Fruit fly (Drosophila melanogaster) whole organism, embryonic: ENCODE measurements around the gene Smug.

Experiments
- ATbp ChIP-seq: fragments of 200-800 bp; sonication (Bioruptor generic); optimal IDR thresholded peaks from 2 replicates; lab custom pipeline; 2017; ENCODE audit warnings: missing biosample characterization, mild to moderate bottlenecking, missing genetic modification characterization, missing genetic modification reagents
- Antp ChIP-seq: fragments of 200-800 bp; sonication (Bioruptor generic); optimal IDR thresholded peaks from 3 replicates; lab custom pipeline; 2016; ENCODE audit warnings: missing biosample characterization, missing genetic modification characterization
- BEAF-32 ChIP-seq: fragments of 200-800 bp; sonication (Bioruptor generic); optimal IDR thresholded peaks from 3 replicates; lab custom pipeline; 2017; ENCODE audit warnings: missing biosample characterization, missing genetic modification characterization, mild to moderate bottlenecking, moderate library complexity, missing genetic modification reagents
- CG10543 ChIP-seq: fragments of 200-800 bp; sonication (Bioruptor generic); optimal IDR thresholded peaks from 3 replicates; lab custom pipeline; 2017; ENCODE audit warnings: missing biosample characterization, mild to moderate bottlenecking, missing genetic modification characterization, moderate library complexity
- CG11504 ChIP-seq: fragments of 200-800 bp; sonication (Bioruptor generic); optimal IDR thresholded peaks from 3 replicates; lab custom pipeline; 2019; ENCODE audit warnings: missing biosample characterization, mild to moderate bottlenecking, missing genetic modification characterization, moderate library complexity
- CG11560 ChIP-seq: fragments of 200-800 bp; sonication (Bioruptor generic); IDR thresholded peaks from 3 replicates; pipeline ENCODE4 v1.3.6; 2022; ENCODE audit warnings: missing biosample characterization, missing genetic modification characterization
- CG13123 ChIP-seq: fragments of 200-800 bp; sonication (Bioruptor generic); optimal IDR thresholded peaks from 2 replicates; lab custom pipeline; 2016; ENCODE audit warnings: missing biosample characterization, missing genetic modification characterization
- CG15479 ChIP-seq: fragments of 200-800 bp; sonication (Bioruptor generic); optimal IDR thresholded peaks from 3 replicates; lab custom pipeline; 2019; ENCODE audit warnings: missing biosample characterization, mild to moderate bottlenecking, missing genetic modification characterization, moderate library complexity
- CG1602 ChIP-seq: fragments of 200-800 bp; sonication (Bioruptor generic); optimal IDR thresholded peaks from 3 replicates; lab custom pipeline; 2016; ENCODE audit warnings: missing biosample characterization, missing genetic modification characterization
- CG16863 ChIP-seq: fragments of 200-800 bp; sonication (Bioruptor generic); optimal IDR thresholded peaks from 3 replicates; lab custom pipeline; 2016; ENCODE audit warnings: missing biosample characterization, missing genetic modification characterization
- CG1792 ChIP-seq: fragments of 200-800 bp; sonication (Bioruptor generic); optimal IDR thresholded peaks from 2 replicates; lab custom pipeline; 2016; ENCODE audit warnings: missing biosample characterization, missing genetic modification characterization
- CG18619 ChIP-seq: fragments of 200-800 bp; sonication (Bioruptor generic); optimal IDR thresholded peaks from 3 replicates; lab custom pipeline; 2017; ENCODE audit warnings: missing biosample characterization, mild to moderate bottlenecking, missing genetic modification characterization
- CG3281 ChIP-seq: fragments of 200-800 bp; sonication (Bioruptor generic); optimal IDR thresholded peaks from 3 replicates; lab custom pipeline; 2017; ENCODE audit warnings: missing biosample characterization, mild to moderate bottlenecking, missing genetic modification characterization
- CG3838 ChIP-seq: fragments of 200-800 bp; sonication (Bioruptor generic); optimal IDR thresholded peaks from 3 replicates; lab custom pipeline; 2016; ENCODE audit warnings: missing biosample characterization, missing genetic modification characterization
- CG3995 ChIP-seq: fragments of 200-800 bp; sonication (Bioruptor generic); optimal IDR thresholded peaks from 3 replicates; lab custom pipeline; 2016; ENCODE audit warnings: missing biosample characterization, missing genetic modification characterization
- CG4424 ChIP-seq: fragments of 200-800 bp; sonication (Bioruptor generic); optimal IDR thresholded peaks from 3 replicates; lab custom pipeline; 2016; ENCODE audit warnings: missing biosample characterization, missing genetic modification characterization
- CG6654 ChIP-seq: fragments of 200-800 bp; sonication (Bioruptor generic); optimal IDR thresholded peaks from 2 replicates; lab custom pipeline; 2017; ENCODE audit warnings: missing biosample characterization, mild to moderate bottlenecking, missing genetic modification characterization
- CG8924 ChIP-seq: fragments of 200-800 bp; optimal IDR thresholded peaks from 3 replicates; lab custom pipeline; 2019; ENCODE audit warnings: missing biosample characterization, mild to moderate bottlenecking, missing genetic modification characterization, moderate library complexity
- CG9437 ChIP-seq: fragments of 200-800 bp; sonication (Bioruptor generic); optimal IDR thresholded peaks from 2 replicates; lab custom pipeline; 2018; ENCODE audit warnings: missing biosample characterization, mild to moderate bottlenecking, missing genetic modification characterization
- Drgx ChIP-seq: fragments of 200-800 bp; sonication (Bioruptor generic); IDR thresholded peaks from 2 replicates; pipeline ENCODE4 v1.3.6; 2022; ENCODE audit warnings: missing biosample characterization, missing genetic modification characterization
- Fer1 ChIP-seq: fragments of 200-800 bp; sonication (Bioruptor generic); optimal IDR thresholded peaks from 2 replicates; lab custom pipeline; 2017; ENCODE audit warnings: missing biosample characterization, mild to moderate bottlenecking, missing genetic modification characterization
- Fer2 ChIP-seq: fragments of 200-800 bp; sonication (Bioruptor generic); optimal IDR thresholded peaks from 2 replicates; lab custom pipeline; 2018; ENCODE audit warnings: missing biosample characterization, mild to moderate bottlenecking, missing genetic modification characterization, moderate library complexity
- HLH3B ChIP-seq: fragments of 200-800 bp; sonication (Bioruptor generic); IDR thresholded peaks from 2 replicates; pipeline ENCODE4 v1.3.6; 2022; ENCODE audit warnings: missing biosample characterization, missing genetic modification characterization
- Hr78 ChIP-seq, 2 experiments: fragments of 200-800 bp in 1 of 2; fragments of >200 bp in 1 of 2; sonication (Bioruptor generic) in 1 of 2; optimal IDR thresholded peaks; 2 replicates each; lab custom pipeline; 2017 to 2019; ENCODE audit warnings: missing biosample characterization in 2 of 2, missing genetic modification characterization in 2 of 2, mild to moderate bottlenecking in 1 of 2, moderate library complexity in 1 of 2
- Nf-YA ChIP-seq: fragments of 200-800 bp; sonication (Bioruptor generic); IDR thresholded peaks from 2 replicates; pipeline ENCODE4 v1.3.6; 2022; ENCODE audit warnings: missing biosample characterization, missing genetic modification characterization
- Oli ChIP-seq: fragments of 200-800 bp; sonication (Bioruptor generic); optimal IDR thresholded peaks from 2 replicates; lab custom pipeline; 2018; ENCODE audit warnings: missing biosample characterization, mild to moderate bottlenecking, missing genetic modification characterization, moderate library complexity
- Ravus ChIP-seq: fragments of 200-800 bp; sonication (Bioruptor generic); IDR thresholded peaks from 2 replicates; pipeline ENCODE4 v1.3.6; 2022; ENCODE audit warnings: missing biosample characterization, missing genetic modification characterization
- Side ChIP-seq: fragments of 200-800 bp; sonication (Bioruptor generic); optimal IDR thresholded peaks from 2 replicates; lab custom pipeline; 2016; ENCODE audit warnings: missing biosample characterization, missing genetic modification characterization
- Sox100B ChIP-seq: fragments of 200-800 bp; sonication (Bioruptor generic); optimal IDR thresholded peaks from 3 replicates; lab custom pipeline; 2018; ENCODE audit warnings: missing biosample characterization, mild to moderate bottlenecking, missing genetic modification characterization
- Spps ChIP-seq: fragments of 200-800 bp; sonication (Bioruptor generic); optimal IDR thresholded peaks from 2 replicates; lab custom pipeline; 2018; ENCODE audit warnings: missing biosample characterization, mild to moderate bottlenecking, missing genetic modification characterization
- Xrp1 ChIP-seq: fragments of 200-800 bp; sonication (Bioruptor generic); IDR thresholded peaks from 2 replicates; pipeline ENCODE4 v1.3.6; 2022; ENCODE audit warnings: missing biosample characterization, missing genetic modification characterization
- ase ChIP-seq: fragments of 200-800 bp; sonication (Bioruptor generic); IDR thresholded peaks from 3 replicates; pipeline ENCODE4 v1.3.6; 2022; ENCODE audit warnings: missing biosample characterization, missing genetic modification characterization
- az2 ChIP-seq: fragments of 200-800 bp; sonication (Bioruptor generic); optimal IDR thresholded peaks from 3 replicates; lab custom pipeline; 2016; ENCODE audit warnings: missing biosample characterization, missing genetic modification characterization
- bigmax ChIP-seq: fragments of 200-800 bp; sonication (Bioruptor generic); optimal IDR thresholded peaks from 2 replicates; lab custom pipeline; 2018; ENCODE audit warnings: missing biosample characterization, mild to moderate bottlenecking, missing genetic modification characterization
- bsh ChIP-seq, 2 experiments: fragments of 200-800 bp; sonication (Bioruptor generic); optimal IDR thresholded peaks; 2 replicates each; lab custom pipeline; 2017 to 2018; ENCODE audit warnings: mild to moderate bottlenecking in 2 of 2, missing biosample characterization in 2 of 2, missing genetic modification characterization in 2 of 2, moderate library complexity in 1 of 2
- eve ChIP-seq, 2 experiments: fragments of >200 bp; optimal IDR thresholded peaks; 2 replicates each; lab custom pipeline; 2017; ENCODE audit warnings: missing biosample characterization in 2 of 2, missing genetic modification characterization in 2 of 2
- gcm ChIP-seq: fragments of 200-800 bp; sonication (Bioruptor generic); optimal IDR thresholded peaks from 2 replicates; lab custom pipeline; 2019; ENCODE audit warnings: missing biosample characterization, mild to moderate bottlenecking, missing genetic modification characterization, moderate library complexity
- gem ChIP-seq: fragments of 200-800 bp; sonication (Bioruptor generic); optimal IDR thresholded peaks from 2 replicates; lab custom pipeline; 2019; ENCODE audit warnings: missing biosample characterization, mild to moderate bottlenecking, missing genetic modification characterization, moderate library complexity
- grn ChIP-seq: fragments of 200-800 bp; sonication (Bioruptor generic); optimal IDR thresholded peaks from 3 replicates; lab custom pipeline; 2017; ENCODE audit warnings: missing biosample characterization, missing genetic modification characterization
- gsb-n ChIP-seq: fragments of 200-800 bp; sonication (Bioruptor generic); optimal IDR thresholded peaks from 3 replicates; lab custom pipeline; 2018; ENCODE audit warnings: missing biosample characterization, mild to moderate bottlenecking, missing genetic modification characterization
- her ChIP-seq: fragments of 200-800 bp; sonication (Bioruptor generic); optimal IDR thresholded peaks from 2 replicates; lab custom pipeline; 2016; ENCODE audit warnings: missing biosample characterization, missing genetic modification characterization
- ken ChIP-seq: fragments of 200-800 bp; sonication (Bioruptor generic); IDR thresholded peaks from 3 replicates; pipeline ENCODE4 v1.3.6; 2022; ENCODE audit warnings: missing biosample characterization, missing genetic modification characterization
- mirr ChIP-seq: fragments of 200-800 bp; sonication (Bioruptor generic); optimal IDR thresholded peaks from 3 replicates; lab custom pipeline; 2018; ENCODE audit warnings: missing biosample characterization, mild to moderate bottlenecking, missing genetic modification characterization
- nom ChIP-seq: fragments of 200-800 bp; sonication (Bioruptor generic); optimal IDR thresholded peaks from 2 replicates; lab custom pipeline; 2017; ENCODE audit warnings: missing biosample characterization, missing genetic modification characterization, mild to moderate bottlenecking, moderate library complexity, missing genetic modification reagents
- pzg ChIP-seq: fragments of 200-800 bp; sonication (Bioruptor generic); optimal IDR thresholded peaks from 3 replicates; lab custom pipeline; 2018; ENCODE audit warnings: missing biosample characterization, mild to moderate bottlenecking, missing genetic modification characterization, moderate library complexity
- sc ChIP-seq, 3 experiments: fragments of >200 bp in 2 of 3; fragments of 200-800 bp in 1 of 3; sonication (Bioruptor generic) in 1 of 3; optimal IDR thresholded peaks; 2 replicates in 2 of 3; 3 replicates in 1 of 3; lab custom pipeline; 2017; ENCODE audit warnings: mild to moderate bottlenecking in 1 of 3, missing biosample characterization in 1 of 3, missing genetic modification characterization in 1 of 3, missing genetic modification reagents in 1 of 3
- seq ChIP-seq: fragments of 200-800 bp; sonication (Bioruptor generic); IDR thresholded peaks from 2 replicates; pipeline ENCODE4 v1.3.6; 2022; ENCODE audit warnings: missing biosample characterization, missing genetic modification characterization
- trem ChIP-seq: fragments of 200-800 bp; optimal IDR thresholded peaks from 3 replicates; lab custom pipeline; 2019; ENCODE audit warnings: missing biosample characterization, mild to moderate bottlenecking, missing genetic modification characterization, moderate library complexity

Gene Smug

dm6 chr3R:17117607-17118327 lies 32.6 kb upstream of the Smug start (continued):
- TF ChIP-seq CG11560 (tag; lab: Robert Waterston, UW) (no peak), sc (optimal IDR thresholded peaks at IDR 0.05; lab: Kevin White, UChicago) (no peak), sc (GFP tag; optimal IDR thresholded peaks at IDR 0.05; lab: Kevin White, UChicago) (peak; percentile 23), CG3281 (GFP tag; lab: Kevin White, UChicago) (no peak), gcm (GFP tag; lab: Kevin White, UChicago) (peak; percentile 12), HLH3B (GFP tag; lab: Robert Waterston, UW) (no peak), bsh (GFP tag; optimal IDR thresholded peaks at IDR 0.05; lab: Kevin White, UChicago) (peak in 1 of 2 experiments; percentile 55), ATbp (no peak), Side (GFP tag; lab: Kevin White, UChicago) (no peak), seq (GFP tag; lab: Robert Waterston, UW) (no peak), CG9437 (GFP tag; lab: Kevin White, UChicago) (peak; percentile 2), CG1792 (GFP tag; lab: Kevin White, UChicago) (no peak), Fer1 (no peak), Fer2 (tag; lab: Kevin White, UChicago) (no peak), bigmax (no peak), az2 (peak; percentile 29), Nf-YA (GFP tag; lab: Robert Waterston, UW) (no peak), CG6654 (GFP tag; lab: Kevin White, UChicago) (no peak), CG10543 (GFP tag; lab: Kevin White, UChicago) (no peak), CG11504 (tag; lab: Kevin White, UChicago) (peak; percentile 19), gsb-n (peak; percentile 42), BEAF-32 (no peak), CG3838 (GFP tag; lab: Kevin White, UChicago) (no peak), Antp (GFP tag; lab: Kevin White, UChicago) (no peak), CG15479 (GFP tag; lab: Kevin White, UChicago) (no peak), CG3995 (GFP tag; lab: Kevin White, UChicago) (no peak), gem (peak; percentile 62), CG4424 (GFP tag; lab: Kevin White, UChicago) (peak; percentile 24), Hr78 (GFP tag; optimal IDR thresholded peaks at IDR 0.05; lab: Kevin White, UChicago) (no peak), ase (no peak), Spps (tag; lab: Kevin White, UChicago) (no peak), CG16863 (GFP tag; lab: Kevin White, UChicago) (no peak), CG13123 (GFP tag; lab: Kevin White, UChicago) (no peak), her (GFP tag; lab: Kevin White, UChicago) (no peak), trem (peak; percentile 36), nom (GFP tag; lab: Kevin White, UChicago) (peak; percentile 25), Xrp1 (peak; percentile 58; the same call in 1 of the 2 replicates), CG18619 (no peak), grn (peak; percentile 34), CG8924 (tag; lab: Kevin White, UChicago) (peak; percentile 12), pzg (no peak), Drgx (GFP tag; lab: Robert Waterston, UW) (no peak), Ravus (GFP tag; lab: Robert Waterston, UW) (no peak), mirr (no peak), Sox100B (GFP tag; lab: Kevin White, UChicago) (peak; percentile 12), ken (GFP tag; lab: Robert Waterston, UW) (no peak), Oli (peak; percentile 22), CG1602 (GFP tag; lab: Kevin White, UChicago) (no peak), eve (GFP tag; optimal IDR thresholded peaks at IDR 0.05; lab: Kevin White, UChicago) (peak in 1 of 2 experiments; percentile 55)
